Worm (Caenorhabditis elegans) whole organism, mixed stage, embryonic: ENCODE data around the gene F53B7.7.

Source experiments
- elt-1 ChIP-seq: sonication (generic microtip); optimal IDR thresholded peaks from 2 replicates; lab custom pipeline; 2017; ENCODE audit warnings: missing genetic modification characterization, mild to moderate bottlenecking, missing compliant biosample characterization, antibody characterized with exemption, moderate library complexity, borderline replicate concordance; ENCODE audit not compliant: insufficient read depth
- elt-3 ChIP-seq: fragments of 150-350 bp; optimal IDR thresholded peaks from 2 replicates; lab custom pipeline; 2014; ENCODE audit warnings: missing biosample characterization, missing genetic modification characterization
- nhr-237 ChIP-seq: fragments of 150-350 bp; optimal IDR thresholded peaks from 2 replicates; lab custom pipeline; 2014; ENCODE audit warnings: missing biosample characterization, missing genetic modification characterization
- nhr-28 ChIP-seq: fragments of 150-350 bp; optimal IDR thresholded peaks from 2 replicates; lab custom pipeline; 2014; ENCODE audit warnings: missing biosample characterization, missing genetic modification characterization
- nhr-76 ChIP-seq: sonication (generic microtip); optimal IDR thresholded peaks from 2 replicates; lab custom pipeline; 2017; ENCODE audit warnings: missing biosample characterization, missing genetic modification characterization
- snpc-4 ChIP-seq: fragments of 150-350 bp; optimal IDR thresholded peaks from 2 replicates; lab custom pipeline; 2014; ENCODE audit warnings: missing biosample characterization, missing genetic modification characterization

DNA sequence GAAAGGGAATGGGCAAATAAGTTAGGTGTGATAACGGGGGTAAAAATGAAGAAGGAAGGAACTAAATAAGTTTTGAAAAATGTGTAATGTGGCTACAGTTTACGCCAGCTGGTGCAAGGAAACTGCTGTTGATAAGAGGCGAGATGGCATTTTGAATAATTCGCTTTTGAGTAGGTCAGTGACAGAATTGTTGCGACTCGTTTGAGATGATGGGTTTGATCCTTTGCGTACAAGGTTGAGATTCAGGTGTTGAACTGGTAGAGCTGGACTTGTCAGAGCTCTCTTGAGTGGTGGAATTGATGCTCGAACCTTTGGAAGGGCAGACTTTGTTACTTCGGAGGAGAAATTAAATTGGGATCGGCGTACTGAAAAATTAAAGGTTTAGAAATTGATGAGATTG lies 12.9 kb downstream of the F53B7.7 start:
- TF ChIP-seq nhr-28: no peak
- no peak for TF ChIP-seq nhr-237 (tag; lab: Kevin White, UChicago)
- no peak for TF ChIP-seq elt-3 (tag; lab: Kevin White, UChicago)
- no peak for TF ChIP-seq snpc-4
- TF ChIP-seq nhr-76 (tag; lab: Kevin White, UChicago): no peak
- no peak for TF ChIP-seq elt-1 (tag; lab: Kevin White, UChicago)
